Fruit fly (Drosophila melanogaster) whole organism, prepupa: ENCODE measurements around the gene CG33170.
A peak's percentile ranks its signal among the peaks of the same experiment; 100 is the strongest.

ENCODE experiments used
- Blimp-1 ChIP-seq: fragments of 200-800 bp; sonication (Bioruptor generic); optimal IDR thresholded peaks from 3 replicates; lab custom pipeline; 2017; ENCODE audit warnings: missing biosample characterization, missing genetic modification characterization, mild to moderate bottlenecking, moderate library complexity, missing genetic modification reagents
- CG10631 ChIP-seq: fragments of 200-800 bp; sonication (Bioruptor generic); optimal IDR thresholded peaks from 2 replicates; lab custom pipeline; 2016; ENCODE audit warnings: missing biosample characterization, missing genetic modification characterization
- CG11294 ChIP-seq: fragments of 200-800 bp; sonication (Bioruptor generic); IDR thresholded peaks from 2 replicates; pipeline ENCODE4 v1.3.6; 2022; ENCODE audit warnings: missing biosample characterization, missing genetic modification characterization
- CG11762 ChIP-seq: fragments of 200-800 bp; sonication (Bioruptor generic); optimal IDR thresholded peaks from 3 replicates; lab custom pipeline; 2016; ENCODE audit warnings: missing biosample characterization, missing genetic modification characterization; ENCODE audit not compliant: insufficient read depth
- CG11902 ChIP-seq: fragments of 200-800 bp; sonication (Bioruptor generic); optimal IDR thresholded peaks from 3 replicates; lab custom pipeline; 2016; ENCODE audit warnings: missing biosample characterization, missing genetic modification characterization
- CG15336 ChIP-seq: fragments of 200-800 bp; sonication (Bioruptor generic); IDR thresholded peaks from 2 replicates; pipeline ENCODE4 v1.3.6; 2022; ENCODE audit warnings: missing biosample characterization, missing genetic modification characterization
- CG1621 ChIP-seq: fragments of 200-800 bp; sonication (Bioruptor generic); optimal IDR thresholded peaks from 3 replicates; lab custom pipeline; 2018; ENCODE audit warnings: missing biosample characterization, mild to moderate bottlenecking, missing genetic modification characterization
- CG16779 ChIP-seq: fragments of 200-800 bp; sonication (Bioruptor generic); optimal IDR thresholded peaks from 3 replicates; lab custom pipeline; 2017; ENCODE audit warnings: missing biosample characterization, mild to moderate bottlenecking, missing genetic modification characterization
- CG3032 ChIP-seq: fragments of 200-800 bp; optimal IDR thresholded peaks from 2 replicates; lab custom pipeline; 2019; ENCODE audit warnings: missing biosample characterization, mild to moderate bottlenecking, missing genetic modification characterization, moderate library complexity
- CG32006 ChIP-seq: fragments of 200-800 bp; sonication (Bioruptor generic); optimal IDR thresholded peaks from 3 replicates; lab custom pipeline; 2017; ENCODE audit warnings: missing biosample characterization, mild to moderate bottlenecking, missing genetic modification characterization
- CG34406 ChIP-seq: fragments of 200-800 bp; sonication (Bioruptor generic); optimal IDR thresholded peaks from 3 replicates; lab custom pipeline; 2016; ENCODE audit warnings: missing biosample characterization, missing genetic modification characterization
- CG3919 ChIP-seq: fragments of 200-800 bp; sonication (Bioruptor generic); optimal IDR thresholded peaks from 3 replicates; lab custom pipeline; 2016; ENCODE audit warnings: missing biosample characterization, missing genetic modification characterization
- CG4318 ChIP-seq: fragments of 200-800 bp; sonication (Bioruptor generic); optimal IDR thresholded peaks from 3 replicates; lab custom pipeline; 2017; ENCODE audit warnings: missing biosample characterization, mild to moderate bottlenecking, missing genetic modification characterization
- CG6163 ChIP-seq: fragments of 200-800 bp; sonication (Bioruptor generic); IDR thresholded peaks from 3 replicates; pipeline ENCODE4 v1.3.6; 2022; ENCODE audit warnings: missing biosample characterization, missing genetic modification characterization
- CG6276 ChIP-seq: fragments of 200-800 bp; sonication (Bioruptor generic); optimal IDR thresholded peaks from 2 replicates; lab custom pipeline; 2017; ENCODE audit warnings: missing biosample characterization, mild to moderate bottlenecking, missing genetic modification characterization
- CG6792 ChIP-seq: fragments of 200-800 bp; sonication (Bioruptor generic); optimal IDR thresholded peaks from 3 replicates; lab custom pipeline; 2016; ENCODE audit warnings: missing biosample characterization, missing genetic modification characterization
- CG6808 ChIP-seq: fragments of 200-800 bp; sonication (Bioruptor generic); optimal IDR thresholded peaks from 3 replicates; lab custom pipeline; 2017; ENCODE audit warnings: missing biosample characterization, missing genetic modification characterization, mild to moderate bottlenecking, moderate library complexity, missing genetic modification reagents
- CG7368 ChIP-seq: fragments of 200-800 bp; sonication (Bioruptor generic); optimal IDR thresholded peaks from 3 replicates; lab custom pipeline; 2016; ENCODE audit warnings: missing biosample characterization, missing genetic modification characterization
- CG8119 ChIP-seq: fragments of 200-800 bp; sonication (Bioruptor generic); IDR thresholded peaks from 3 replicates; pipeline ENCODE4 v1.3.6; 2022; ENCODE audit warnings: missing biosample characterization, missing genetic modification characterization
- CG8319 ChIP-seq: fragments of 200-800 bp; sonication (Bioruptor generic); optimal IDR thresholded peaks from 3 replicates; lab custom pipeline; 2016; ENCODE audit warnings: missing biosample characterization, missing genetic modification characterization
- CG9139 ChIP-seq: fragments of 200-800 bp; sonication (Bioruptor generic); optimal IDR thresholded peaks from 3 replicates; lab custom pipeline; 2017; ENCODE audit warnings: missing biosample characterization, mild to moderate bottlenecking, missing genetic modification characterization
- Eip75B ChIP-seq: fragments of 200-800 bp; sonication (Bioruptor generic); optimal IDR thresholded peaks from 3 replicates; lab custom pipeline; 2016; ENCODE audit warnings: missing biosample characterization, missing genetic modification characterization
- Eip93F ChIP-seq: fragments of 200-800 bp; sonication (Bioruptor generic); optimal IDR thresholded peaks from 2 replicates; lab custom pipeline; 2016; ENCODE audit warnings: missing biosample characterization, mild to moderate bottlenecking, missing genetic modification characterization
- Ets21C ChIP-seq: fragments of 200-800 bp; sonication (Bioruptor generic); optimal IDR thresholded peaks from 3 replicates; lab custom pipeline; 2016; ENCODE audit warnings: missing biosample characterization, missing genetic modification characterization
- Ets96B ChIP-seq: fragments of 200-800 bp; optimal IDR thresholded peaks from 2 replicates; lab custom pipeline; 2019; ENCODE audit warnings: missing biosample characterization, mild to moderate bottlenecking, missing genetic modification characterization, moderate library complexity
- Gug ChIP-seq: fragments of 200-800 bp; sonication (Bioruptor generic); IDR thresholded peaks from 2 replicates; pipeline ENCODE4 v1.3.6; 2022; ENCODE audit warnings: missing biosample characterization, missing genetic modification characterization
- Hr39 ChIP-seq: fragments of 200-800 bp; sonication (Bioruptor generic); optimal IDR thresholded peaks from 2 replicates; lab custom pipeline; 2016; ENCODE audit warnings: missing biosample characterization, missing genetic modification characterization
- Hr4 ChIP-seq: fragments of 200-800 bp; sonication (Bioruptor generic); optimal IDR thresholded peaks from 3 replicates; lab custom pipeline; 2016; ENCODE audit warnings: missing biosample characterization, missing genetic modification characterization
- Lpt ChIP-seq: fragments of 200-800 bp; sonication (Bioruptor generic); optimal IDR thresholded peaks from 3 replicates; lab custom pipeline; 2016; ENCODE audit warnings: missing biosample characterization, missing genetic modification characterization
- OdsH ChIP-seq: fragments of 200-800 bp; sonication (Bioruptor generic); optimal IDR thresholded peaks from 3 replicates; lab custom pipeline; 2016; ENCODE audit warnings: missing biosample characterization, missing genetic modification characterization
- Smox ChIP-seq: fragments of 200-800 bp; sonication (Bioruptor generic); optimal IDR thresholded peaks from 3 replicates; lab custom pipeline; 2016; ENCODE audit warnings: missing biosample characterization, missing genetic modification characterization
- Sox102F ChIP-seq: fragments of 200-800 bp; sonication (Bioruptor generic); optimal IDR thresholded peaks from 2 replicates; lab custom pipeline; 2016; ENCODE audit warnings: missing biosample characterization, mild to moderate bottlenecking, missing genetic modification characterization
- Sox14 ChIP-seq: fragments of 200-800 bp; sonication (Bioruptor generic); optimal IDR thresholded peaks from 3 replicates; lab custom pipeline; 2016; ENCODE audit warnings: missing biosample characterization, missing genetic modification characterization
- Sox15 ChIP-seq: fragments of 200-800 bp; sonication (Bioruptor generic); optimal IDR thresholded peaks from 3 replicates; lab custom pipeline; 2016; ENCODE audit warnings: missing biosample characterization, missing genetic modification characterization
- acj6 ChIP-seq: fragments of 200-800 bp; sonication (Bioruptor generic); optimal IDR thresholded peaks from 3 replicates; lab custom pipeline; 2016; ENCODE audit warnings: missing biosample characterization, missing genetic modification characterization
- cyc ChIP-seq: fragments of 200-800 bp; sonication (Bioruptor generic); optimal IDR thresholded peaks from 3 replicates; lab custom pipeline; 2016; ENCODE audit warnings: missing biosample characterization, missing genetic modification characterization
- dac ChIP-seq: fragments of 200-800 bp; sonication (Bioruptor generic); optimal IDR thresholded peaks from 2 replicates; lab custom pipeline; 2017; ENCODE audit warnings: missing biosample characterization, mild to moderate bottlenecking, missing genetic modification characterization
- dsx ChIP-seq: fragments of 200-800 bp; optimal IDR thresholded peaks from 3 replicates; lab custom pipeline; 2019; ENCODE audit warnings: missing biosample characterization, mild to moderate bottlenecking, missing genetic modification characterization, moderate library complexity; ENCODE audit not compliant: poor library complexity, severe bottlenecking
- eg ChIP-seq: fragments of 200-800 bp; sonication (Bioruptor generic); IDR thresholded peaks from 3 replicates; pipeline ENCODE4 v1.3.6; 2022; ENCODE audit warnings: missing biosample characterization, missing genetic modification characterization
- fd59A ChIP-seq: fragments of 200-800 bp; sonication (Bioruptor generic); optimal IDR thresholded peaks from 2 replicates; lab custom pipeline; 2017; ENCODE audit warnings: missing biosample characterization, mild to moderate bottlenecking, missing genetic modification characterization, missing genetic modification reagents
- fd85E ChIP-seq: fragments of 200-800 bp; sonication (Bioruptor generic); optimal IDR thresholded peaks from 3 replicates; lab custom pipeline; 2016; ENCODE audit warnings: missing biosample characterization, missing genetic modification characterization
- fkh ChIP-seq: fragments of 200-800 bp; sonication (Bioruptor generic); optimal IDR thresholded peaks from 3 replicates; lab custom pipeline; 2017; ENCODE audit warnings: missing biosample characterization, mild to moderate bottlenecking, missing genetic modification characterization, moderate library complexity
- lz ChIP-seq: fragments of 200-800 bp; sonication (Bioruptor generic); optimal IDR thresholded peaks from 3 replicates; lab custom pipeline; 2016; ENCODE audit warnings: missing biosample characterization, missing genetic modification characterization
- net ChIP-seq: fragments of 200-800 bp; sonication (Bioruptor generic); optimal IDR thresholded peaks from 3 replicates; lab custom pipeline; 2016; ENCODE audit warnings: missing biosample characterization, missing genetic modification characterization
- pdm3 ChIP-seq: fragments of 200-800 bp; sonication (Bioruptor generic); optimal IDR thresholded peaks from 3 replicates; lab custom pipeline; 2016; ENCODE audit warnings: missing biosample characterization, missing genetic modification characterization
- salr ChIP-seq, 2 experiments: fragments of 200-800 bp; sonication (Bioruptor generic); optimal IDR thresholded peaks; 3 replicates each; lab custom pipeline; 2016 to 2018; ENCODE audit warnings: missing biosample characterization in 2 of 2, missing genetic modification characterization in 2 of 2, mild to moderate bottlenecking in 1 of 2
- spab ChIP-seq: fragments of 200-800 bp; sonication (Bioruptor generic); optimal IDR thresholded peaks from 2 replicates; lab custom pipeline; 2017; ENCODE audit warnings: missing biosample characterization, mild to moderate bottlenecking, missing genetic modification characterization, missing genetic modification reagents
- ss ChIP-seq, 2 experiments: fragments of 200-800 bp; sonication (Bioruptor generic); optimal IDR thresholded peaks; 2 replicates in 1 of 2; 3 replicates in 1 of 2; lab custom pipeline; 2017 to 2018; ENCODE audit warnings: mild to moderate bottlenecking in 2 of 2, missing biosample characterization in 2 of 2, missing genetic modification characterization in 2 of 2, moderate library complexity in 1 of 2
- svp ChIP-seq: fragments of 200-800 bp; sonication (Bioruptor generic); peaks from one replicate; lab custom pipeline; 2016; ENCODE audit warnings: missing biosample characterization, missing genetic modification characterization
- topi ChIP-seq: fragments of 200-800 bp; sonication (Bioruptor generic); optimal IDR thresholded peaks from 3 replicates; lab custom pipeline; 2016; ENCODE audit warnings: missing biosample characterization, missing genetic modification characterization
- vri ChIP-seq: fragments of 200-800 bp; sonication (Bioruptor generic); optimal IDR thresholded peaks from 3 replicates; lab custom pipeline; 2016; ENCODE audit warnings: missing biosample characterization, mild to moderate bottlenecking, missing genetic modification characterization

Gene CG33170

DNA sequence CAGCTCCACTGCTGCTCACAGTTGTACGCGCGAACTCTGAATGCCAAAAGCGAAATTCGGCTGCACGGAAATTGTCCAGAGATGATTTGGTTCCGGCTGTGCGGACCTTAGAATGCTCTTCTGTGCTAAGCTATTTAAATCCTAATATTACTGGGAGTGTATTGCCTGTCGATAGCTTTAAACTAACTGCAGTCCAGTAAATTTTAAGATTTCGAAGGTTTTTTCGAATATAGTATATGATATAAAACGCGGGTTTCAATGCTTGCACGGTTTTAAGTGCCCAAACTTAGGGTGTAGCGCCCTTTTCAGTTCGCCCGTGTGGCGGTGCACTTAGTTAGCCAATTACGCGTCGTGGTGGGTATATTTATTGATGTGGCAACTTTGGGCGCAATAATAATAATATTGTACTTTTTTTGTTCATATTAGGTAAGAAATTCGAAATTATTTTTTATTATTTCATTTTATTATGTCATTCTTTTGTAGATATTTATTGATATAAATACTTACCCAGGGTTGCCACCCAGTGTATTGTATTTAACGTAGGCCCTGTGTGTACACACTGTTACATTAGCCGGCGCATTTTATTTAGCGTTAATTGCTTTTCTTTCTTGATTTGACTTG is 14.4 kb downstream of the CG33170 start, which contains the start of the genes Chro and Ssl1:
Chro (minus strand) TSS at position 262 of the 621 bp plus-strand sequence.
Ssl1 (plus strand) TSS at position 367 of the 621 bp plus-strand sequence.
- TF ChIP-seq CG3919 (GFP tag; lab: Kevin White, UChicago) (peak; percentile 100), CG6792 (GFP tag; lab: Kevin White, UChicago) (peak; percentile 100), spab (GFP tag; lab: Kevin White, UChicago) (peak; percentile 100), CG6163 (GFP tag; lab: Robert Waterston, UW) (peak; percentile 100), fd85E (peak; percentile 99), OdsH (GFP tag; lab: Kevin White, UChicago) (peak; percentile 100), Sox15 (GFP tag; lab: Kevin White, UChicago) (peak; percentile 100), dsx (GFP tag; lab: Kevin White, UChicago) (peak; percentile 99), Smox (GFP tag; lab: Kevin White, UChicago) (peak; percentile 100), Sox14 (GFP tag; lab: Kevin White, UChicago) (peak; percentile 100), CG9139 (GFP tag; lab: Kevin White, UChicago) (peak; percentile 99), CG3032 (peak; percentile 100), lz (GFP tag; lab: Kevin White, UChicago) (peak; percentile 100), pdm3 (GFP tag; lab: Kevin White, UChicago) (peak; percentile 100), fd59A (peak; percentile 100), CG4318 (GFP tag; lab: Kevin White, UChicago) (peak; percentile 100), Ets96B (tag; lab: Kevin White, UChicago) (peak; percentile 100), CG11762 (GFP tag; lab: Kevin White, UChicago) (peak; percentile 100), Ets21C (GFP tag; lab: Kevin White, UChicago) (peak; percentile 100), CG11902 (peak; percentile 100), CG11294 (GFP tag; lab: Robert Waterston, UW) (peak; percentile 99), dac (peak; percentile 100), fkh (GFP tag; lab: Kevin White, UChicago) (peak; percentile 96), Hr4 (GFP tag; lab: Kevin White, UChicago) (peak; percentile 100), net (GFP tag; lab: Kevin White, UChicago) (peak; percentile 100), Gug (GFP tag; lab: Robert Waterston, UW) (peak; percentile 100), CG15336 (peak; percentile 100), vri (GFP tag; lab: Kevin White, UChicago) (peak; percentile 100), CG6808 (GFP tag; lab: Kevin White, UChicago) (peak; percentile 99), Hr39 (GFP tag; lab: Kevin White, UChicago) (peak; percentile 100), CG32006 (GFP tag; lab: Kevin White, UChicago) (peak; percentile 100), CG8119 (GFP tag; lab: Robert Waterston, UW) (peak; percentile 100), CG8319 (GFP tag; lab: Kevin White, UChicago) (peak; percentile 100), CG6276 (GFP tag; lab: Kevin White, UChicago) (peak; percentile 100), svp (peak; percentile 100), CG1621 (tag; lab: Kevin White, UChicago) (peak; percentile 100), CG10631 (GFP tag; lab: Kevin White, UChicago) (peak; percentile 100), Sox102F (GFP tag; lab: Kevin White, UChicago) (peak; percentile 100), ss (GFP tag; optimal IDR thresholded peaks at IDR 0.05; lab: Kevin White, UChicago) (peak; percentile 99 to 100), Eip93F (peak; percentile 100), Blimp-1 (GFP tag; lab: Kevin White, UChicago) (peak; percentile 98), salr (GFP tag; optimal IDR thresholded peaks at IDR 0.05; lab: Kevin White, UChicago) (peak; percentile 100), Eip75B (GFP tag; lab: Kevin White, UChicago) (peak; percentile 100), CG16779 (tag; lab: Kevin White, UChicago) (peak; percentile 99), Lpt (GFP tag; lab: Kevin White, UChicago) (peak; percentile 100), cyc (GFP tag; lab: Kevin White, UChicago) (peak; percentile 100), CG7368 (peak; percentile 100), CG34406 (peak; percentile 100), acj6 (peak; percentile 100), eg (peak; percentile 100), topi (GFP tag; lab: Kevin White, UChicago) (peak; percentile 100)
